Fruit fly (Drosophila melanogaster) whole organism, embryonic: ENCODE data around the gene CG33111.

Source experiments
- ATbp ChIP-seq: fragments of 200-800 bp; sonication (Bioruptor generic); optimal IDR thresholded peaks from 2 replicates; lab custom pipeline; 2017; ENCODE audit warnings: missing biosample characterization, mild to moderate bottlenecking, missing genetic modification characterization, missing genetic modification reagents
- CG10267 ChIP-seq: fragments of 200-800 bp; sonication (Bioruptor generic); optimal IDR thresholded peaks from 2 replicates; lab custom pipeline; 2018; ENCODE audit warnings: missing biosample characterization, mild to moderate bottlenecking, missing genetic modification characterization, moderate library complexity
- CG10654 ChIP-seq: fragments of 200-800 bp; sonication (Bioruptor generic); optimal IDR thresholded peaks from 2 replicates; lab custom pipeline; 2016; ENCODE audit warnings: missing biosample characterization, missing genetic modification characterization
- CG13775 ChIP-seq: fragments of 200-800 bp; sonication (Bioruptor generic); optimal IDR thresholded peaks from 3 replicates; lab custom pipeline; 2017; ENCODE audit warnings: missing biosample characterization, mild to moderate bottlenecking, missing genetic modification characterization
- CG14050 ChIP-seq: fragments of 200-800 bp; sonication (Bioruptor generic); IDR thresholded peaks from 3 replicates; pipeline ENCODE4 v1.3.6; 2022; ENCODE audit warnings: missing biosample characterization, missing genetic modification characterization
- CG1529 ChIP-seq: fragments of 200-800 bp; sonication (Bioruptor generic); optimal IDR thresholded peaks from 3 replicates; lab custom pipeline; 2018; ENCODE audit warnings: missing biosample characterization, missing genetic modification characterization
- CG15696 ChIP-seq: fragments of 200-800 bp; sonication (Bioruptor generic); optimal IDR thresholded peaks from 2 replicates; lab custom pipeline; 2019; ENCODE audit warnings: missing biosample characterization, mild to moderate bottlenecking, missing genetic modification characterization, moderate library complexity
- CG1647 ChIP-seq: fragments of 200-800 bp; sonication (Bioruptor generic); optimal IDR thresholded peaks from 3 replicates; lab custom pipeline; 2016; ENCODE audit warnings: missing biosample characterization, missing genetic modification characterization
- CG17186 ChIP-seq: fragments of 200-800 bp; sonication (Bioruptor generic); optimal IDR thresholded peaks from 3 replicates; lab custom pipeline; 2017; ENCODE audit warnings: missing biosample characterization, missing genetic modification reagents, missing genetic modification characterization
- CG17385 ChIP-seq: fragments of 200-800 bp; sonication (Bioruptor generic); optimal IDR thresholded peaks from 3 replicates; lab custom pipeline; 2018; ENCODE audit warnings: missing biosample characterization, mild to moderate bottlenecking, missing genetic modification characterization
- CG17568 ChIP-seq: fragments of 200-800 bp; sonication (Bioruptor generic); optimal IDR thresholded peaks from 2 replicates; lab custom pipeline; 2018; ENCODE audit warnings: missing biosample characterization, mild to moderate bottlenecking, missing genetic modification characterization, moderate library complexity
- CG17612 ChIP-seq: fragments of 200-800 bp; sonication (Bioruptor generic); IDR thresholded peaks from 2 replicates; pipeline ENCODE4 v1.3.6; 2022; ENCODE audit warnings: missing biosample characterization, missing genetic modification characterization
- CG2116 ChIP-seq: fragments of 200-800 bp; sonication (Bioruptor generic); optimal IDR thresholded peaks from 3 replicates; lab custom pipeline; 2018; ENCODE audit warnings: missing biosample characterization, mild to moderate bottlenecking, missing genetic modification characterization
- CG33557 ChIP-seq: fragments of 200-800 bp; sonication (Bioruptor generic); optimal IDR thresholded peaks from 2 replicates; lab custom pipeline; 2019; ENCODE audit warnings: missing biosample characterization, mild to moderate bottlenecking, missing genetic modification characterization, moderate library complexity
- CG42726 ChIP-seq: fragments of 200-800 bp; sonication (Bioruptor generic); IDR thresholded peaks from 2 replicates; pipeline ENCODE4 v1.3.6; 2022; ENCODE audit warnings: missing biosample characterization, missing genetic modification characterization; ENCODE audit not compliant: partially characterized antibody
- CG4617 ChIP-seq: fragments of 200-800 bp; sonication (Bioruptor generic); optimal IDR thresholded peaks from 3 replicates; lab custom pipeline; 2016; ENCODE audit warnings: missing biosample characterization, missing genetic modification characterization, borderline replicate concordance
- CG6689 ChIP-seq: fragments of 200-800 bp; sonication (Bioruptor generic); IDR thresholded peaks from 2 replicates; pipeline ENCODE4 v1.3.6; 2022; ENCODE audit warnings: missing biosample characterization, missing genetic modification characterization
- CG6854 ChIP-seq: fragments of 200-800 bp; sonication (Bioruptor generic); optimal IDR thresholded peaks from 3 replicates; lab custom pipeline; 2017; ENCODE audit warnings: missing biosample characterization, mild to moderate bottlenecking, missing genetic modification characterization
- CG7963 ChIP-seq: fragments of 200-800 bp; sonication (Bioruptor generic); IDR thresholded peaks from 3 replicates; pipeline ENCODE4 v1.3.6; 2022; ENCODE audit warnings: missing biosample characterization, missing genetic modification characterization; ENCODE audit not compliant: partially characterized antibody
- CG8765 ChIP-seq: fragments of 200-800 bp; sonication (Bioruptor generic); IDR thresholded peaks from 2 replicates; pipeline ENCODE4 v1.3.6; 2022; ENCODE audit warnings: missing biosample characterization, missing genetic modification characterization
- CG9437 ChIP-seq: fragments of 200-800 bp; sonication (Bioruptor generic); optimal IDR thresholded peaks from 2 replicates; lab custom pipeline; 2018; ENCODE audit warnings: missing biosample characterization, mild to moderate bottlenecking, missing genetic modification characterization
- Doc3 ChIP-seq: fragments of 200-800 bp; sonication (Bioruptor generic); IDR thresholded peaks from 3 replicates; pipeline ENCODE4 v1.3.6; 2022; ENCODE audit warnings: missing biosample characterization, missing genetic modification characterization; ENCODE audit not compliant: partially characterized antibody
- E2f2 ChIP-seq: fragments of 200-800 bp; sonication (Bioruptor generic); IDR thresholded peaks from 2 replicates; pipeline ENCODE4 v1.3.6; 2022; ENCODE audit warnings: missing biosample characterization, missing genetic modification characterization
- Gsc ChIP-seq: fragments of 200-800 bp; sonication (Bioruptor generic); IDR thresholded peaks from 2 replicates; pipeline ENCODE4 v1.3.6; 2022; ENCODE audit warnings: missing biosample characterization, missing genetic modification characterization
- Hey ChIP-seq: fragments of 200-800 bp; sonication (Bioruptor generic); optimal IDR thresholded peaks from 3 replicates; lab custom pipeline; 2018; ENCODE audit warnings: missing biosample characterization, mild to moderate bottlenecking, missing genetic modification characterization
- Mes4 ChIP-seq: fragments of 200-800 bp; sonication (Bioruptor generic); optimal IDR thresholded peaks from 2 replicates; lab custom pipeline; 2016; ENCODE audit warnings: missing biosample characterization, missing genetic modification characterization
- NC2α ChIP-seq: fragments of 200-800 bp; sonication (Bioruptor generic); optimal IDR thresholded peaks from 2 replicates; lab custom pipeline; 2016; ENCODE audit warnings: missing biosample characterization, missing genetic modification characterization
- Neu2 ChIP-seq: fragments of 200-800 bp; sonication (Bioruptor generic); optimal IDR thresholded peaks from 3 replicates; lab custom pipeline; 2016; ENCODE audit warnings: missing biosample characterization, missing genetic modification characterization, borderline replicate concordance
- Oaz ChIP-seq: fragments of 200-800 bp; sonication (Bioruptor generic); IDR thresholded peaks from 2 replicates; pipeline ENCODE4 v1.3.6; 2022; ENCODE audit warnings: missing biosample characterization, missing genetic modification characterization
- Opbp ChIP-seq: fragments of 200-800 bp; sonication (Bioruptor generic); IDR thresholded peaks from 3 replicates; pipeline ENCODE4 v1.3.6; 2022; ENCODE audit warnings: missing biosample characterization, missing genetic modification characterization; ENCODE audit not compliant: partially characterized antibody
- Vsx1 ChIP-seq: fragments of 200-800 bp; sonication (Bioruptor generic); optimal IDR thresholded peaks from 2 replicates; lab custom pipeline; 2017; ENCODE audit warnings: missing biosample characterization, mild to moderate bottlenecking, missing genetic modification characterization, missing genetic modification reagents
- Xbp1 ChIP-seq: fragments of 200-800 bp; sonication (Bioruptor generic); optimal IDR thresholded peaks from 3 replicates; lab custom pipeline; 2016; ENCODE audit warnings: missing biosample characterization, mild to moderate bottlenecking, missing genetic modification characterization
- Xrp1 ChIP-seq: fragments of 200-800 bp; sonication (Bioruptor generic); IDR thresholded peaks from 2 replicates; pipeline ENCODE4 v1.3.6; 2022; ENCODE audit warnings: missing biosample characterization, missing genetic modification characterization
- ac ChIP-seq: fragments of 200-800 bp; sonication (Bioruptor generic); optimal IDR thresholded peaks from 3 replicates; lab custom pipeline; 2017; ENCODE audit warnings: missing biosample characterization, mild to moderate bottlenecking, missing genetic modification characterization
- aop ChIP-seq: fragments of 200-800 bp; sonication (Bioruptor generic); IDR thresholded peaks from 2 replicates; pipeline ENCODE4 v1.3.6; 2022; ENCODE audit warnings: missing biosample characterization, missing genetic modification characterization
- bbx ChIP-seq: fragments of 200-800 bp; sonication (Bioruptor generic); IDR thresholded peaks from 2 replicates; pipeline ENCODE4 v1.3.6; 2022; ENCODE audit warnings: missing biosample characterization, missing genetic modification characterization; ENCODE audit not compliant: partially characterized antibody
- corto ChIP-seq: fragments of 200-800 bp; sonication (Bioruptor generic); optimal IDR thresholded peaks from 2 replicates; lab custom pipeline; 2016; ENCODE audit warnings: missing biosample characterization, mild to moderate bottlenecking, missing genetic modification characterization, moderate library complexity
- croc ChIP-seq: fragments of 200-800 bp; sonication (Bioruptor generic); conservative IDR thresholded peaks from 3 replicates; pipeline ENCODE4 v1.3.6; 2022; ENCODE audit warnings: missing biosample characterization, missing genetic modification characterization
- crol ChIP-seq: fragments of 200-800 bp; sonication (Bioruptor generic); IDR thresholded peaks from 2 replicates; pipeline ENCODE4 v1.3.6; 2022; ENCODE audit warnings: missing biosample characterization, missing genetic modification characterization
- dysf ChIP-seq: fragments of 200-800 bp; sonication (Bioruptor generic); IDR thresholded peaks from 3 replicates; pipeline ENCODE4 v1.3.6; 2022; ENCODE audit warnings: missing biosample characterization, missing genetic modification characterization
- fd64A ChIP-seq: fragments of 200-800 bp; sonication (Bioruptor generic); optimal IDR thresholded peaks from 3 replicates; lab custom pipeline; 2018; ENCODE audit warnings: missing biosample characterization, mild to moderate bottlenecking, missing genetic modification characterization
- klu ChIP-seq: fragments of 200-800 bp; sonication (Bioruptor generic); IDR thresholded peaks from 2 replicates; pipeline ENCODE4 v1.3.6; 2022; ENCODE audit warnings: missing biosample characterization, missing genetic modification characterization
- lilli ChIP-seq: fragments of 200-800 bp; sonication (Bioruptor generic); optimal IDR thresholded peaks from 3 replicates; lab custom pipeline; 2016; ENCODE audit warnings: missing biosample characterization, missing genetic modification characterization
- rib ChIP-seq: fragments of 200-800 bp; sonication (Bioruptor generic); IDR thresholded peaks from 2 replicates; pipeline ENCODE4 v1.3.6; 2022; ENCODE audit warnings: missing biosample characterization, missing genetic modification characterization
- seq ChIP-seq: fragments of 200-800 bp; sonication (Bioruptor generic); IDR thresholded peaks from 2 replicates; pipeline ENCODE4 v1.3.6; 2022; ENCODE audit warnings: missing biosample characterization, missing genetic modification characterization
- shn ChIP-seq: fragments of 200-800 bp; sonication (Bioruptor generic); optimal IDR thresholded peaks from 3 replicates; lab custom pipeline; 2016; ENCODE audit warnings: missing biosample characterization, missing genetic modification characterization
- sim ChIP-seq: fragments of 200-800 bp; sonication (Bioruptor generic); IDR thresholded peaks from 2 replicates; pipeline ENCODE4 v1.3.6; 2022; ENCODE audit warnings: missing biosample characterization, missing genetic modification characterization
- sob ChIP-seq: fragments of 200-800 bp; sonication (Bioruptor generic); IDR thresholded peaks from 2 replicates; pipeline ENCODE4 v1.3.6; 2022; ENCODE audit warnings: missing biosample characterization, missing genetic modification characterization
- tio ChIP-seq: fragments of 200-800 bp; sonication (Bioruptor generic); optimal IDR thresholded peaks from 2 replicates; lab custom pipeline; 2017; ENCODE audit warnings: missing biosample characterization, missing genetic modification characterization, inconsistent platforms
- toy ChIP-seq: fragments of 200-800 bp; sonication (Bioruptor generic); IDR thresholded peaks from 2 replicates; pipeline ENCODE4 v1.3.6; 2022; ENCODE audit warnings: missing biosample characterization, missing genetic modification characterization
- vfl ChIP-seq: fragments of 200-800 bp; sonication (Bioruptor generic); optimal IDR thresholded peaks from 2 replicates; lab custom pipeline; 2016; ENCODE audit warnings: missing biosample characterization, missing genetic modification characterization

CG33111 gene

DNA sequence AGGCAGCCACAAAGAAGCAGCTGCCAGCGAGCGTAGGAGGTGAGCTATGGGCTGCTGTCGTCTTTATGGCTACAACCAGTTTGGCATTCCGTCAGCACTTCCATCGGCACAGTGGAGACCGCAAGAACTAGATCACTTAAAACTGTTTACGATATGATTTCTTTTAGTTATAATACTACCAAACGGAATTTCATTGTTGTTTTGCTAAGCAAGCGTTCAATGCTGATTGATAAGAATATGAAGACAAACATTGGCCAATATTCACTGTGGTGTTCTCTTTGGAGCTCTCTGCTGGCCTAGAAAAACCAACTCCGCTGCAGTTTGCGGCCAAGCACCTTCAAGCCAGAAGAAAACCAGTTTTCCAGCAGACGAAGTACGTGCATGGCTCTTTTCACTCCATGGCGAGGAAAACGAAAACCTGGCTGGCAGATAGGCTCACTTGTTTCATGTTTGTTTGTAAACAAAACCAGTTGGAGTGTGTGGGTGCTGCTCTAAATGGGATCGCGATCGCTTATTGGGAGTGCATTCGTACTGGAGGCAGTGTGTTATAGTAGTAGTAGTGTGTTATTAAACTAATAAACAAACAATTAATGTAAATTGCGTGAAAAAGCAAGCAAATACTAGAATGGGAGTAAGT lies 1.4 kb downstream of the CG33111 start (continued):
- TF ChIP-seq Mes4: no peak
- TF ChIP-seq NC2α (GFP tag; lab: Kevin White, UChicago): no peak
- TF ChIP-seq E2f2 (GFP tag; lab: Robert Waterston, UW): peak; percentile 36; the same call in 1 of the 2 replicates
- TF ChIP-seq CG33557: no peak
- TF ChIP-seq CG42726 (GFP tag; lab: Robert Waterston, UW): no peak
- TF ChIP-seq CG17385 (GFP tag; lab: Kevin White, UChicago): no peak
- no peak for TF ChIP-seq aop
- no peak for TF ChIP-seq CG1529 (GFP tag; lab: Kevin White, UChicago)
- no peak for TF ChIP-seq CG9437
- no peak for TF ChIP-seq CG17612 (GFP tag; lab: Robert Waterston, UW)
- no peak for TF ChIP-seq CG17186 (GFP tag; lab: Kevin White, UChicago)
- no peak for TF ChIP-seq CG2116 (GFP tag; lab: Kevin White, UChicago)
- peak; percentile 49 for TF ChIP-seq ATbp (GFP tag; lab: Kevin White, UChicago)
- no peak for TF ChIP-seq Opbp (GFP tag; lab: Robert Waterston, UW)
- TF ChIP-seq Doc3 (GFP tag; lab: Robert Waterston, UW): no peak
- no peak for TF ChIP-seq Oaz (GFP tag; lab: Robert Waterston, UW)
- TF ChIP-seq CG15696 (tag; lab: Kevin White, UChicago): no peak
- no peak for TF ChIP-seq CG10654 (GFP tag; lab: Kevin White, UChicago)
- TF ChIP-seq crol: no peak
- no peak for TF ChIP-seq tio (GFP tag; lab: Kevin White, UChicago)
- no peak for TF ChIP-seq Gsc (GFP tag; lab: Robert Waterston, UW)
- TF ChIP-seq CG6854 (GFP tag; lab: Kevin White, UChicago): no peak
- no peak for TF ChIP-seq rib (GFP tag; lab: Robert Waterston, UW)
- no peak for TF ChIP-seq CG4617
- TF ChIP-seq CG10267 (tag; lab: Kevin White, UChicago): no peak
- TF ChIP-seq ac (GFP tag; lab: Kevin White, UChicago): no peak
- TF ChIP-seq shn: peak; percentile 36
- TF ChIP-seq sim (GFP tag; lab: Robert Waterston, UW): no peak
- TF ChIP-seq CG14050 (GFP tag; lab: Robert Waterston, UW): no peak
- no peak for TF ChIP-seq CG8765
- no peak for TF ChIP-seq corto (GFP tag; lab: Kevin White, UChicago)
- no peak for TF ChIP-seq Vsx1 (GFP tag; lab: Kevin White, UChicago)
- TF ChIP-seq Hey (tag; lab: Kevin White, UChicago): no peak
- no peak for TF ChIP-seq CG17568 (GFP tag; lab: Kevin White, UChicago)
- TF ChIP-seq dysf (GFP tag; lab: Robert Waterston, UW): peak; percentile 58; the same call in 2 of the 3 replicates
- TF ChIP-seq bbx (GFP tag; lab: Robert Waterston, UW): no peak
- TF ChIP-seq vfl (GFP tag; lab: Kevin White, UChicago): no peak
- peak; percentile 9 for TF ChIP-seq CG1647
- TF ChIP-seq CG6689 (GFP tag; lab: Robert Waterston, UW): no peak
- no peak for TF ChIP-seq Neu2 (GFP tag; lab: Kevin White, UChicago)
- no peak for TF ChIP-seq sob (GFP tag; lab: Robert Waterston, UW)
- peak; percentile 23 for TF ChIP-seq lilli (GFP tag; lab: Kevin White, UChicago)
- TF ChIP-seq Xbp1 (GFP tag; lab: Kevin White, UChicago): peak; percentile 24
- no peak for TF ChIP-seq toy (GFP tag; lab: Robert Waterston, UW)
- no peak for TF ChIP-seq CG7963 (GFP tag; lab: Robert Waterston, UW)
- peak; percentile 54 for TF ChIP-seq seq (GFP tag; lab: Robert Waterston, UW)
- no peak for TF ChIP-seq CG13775
- TF ChIP-seq Xrp1 (GFP tag; lab: Robert Waterston, UW): peak; percentile 23; the same call in 1 of the 2 replicates
- peak; percentile 27 for TF ChIP-seq fd64A (GFP tag; lab: Kevin White, UChicago)
- no peak for TF ChIP-seq croc (GFP tag; lab: Robert Waterston, UW)
- TF ChIP-seq klu (GFP tag; lab: Robert Waterston, UW): no peak
